Worm (Caenorhabditis elegans) whole organism, midembryonic: Measurements from ENCODE around the gene C02G6.2.

ENCODE experiments used
- T22C8.4 ChIP-seq: fragments of 200-800 bp; sonication (Bioruptor generic); IDR thresholded peaks from 2 replicates; pipeline ENCODE4 v1.3.6; 2022; ENCODE audit warnings: missing genetic modification characterization, missing compliant biosample characterization
- flt-1 ChIP-seq: fragments of 200-800 bp; sonication (Bioruptor generic); IDR thresholded peaks from 2 replicates; pipeline ENCODE4 v1.3.6; 2022; ENCODE audit warnings: missing genetic modification characterization, missing compliant biosample characterization

DNA sequence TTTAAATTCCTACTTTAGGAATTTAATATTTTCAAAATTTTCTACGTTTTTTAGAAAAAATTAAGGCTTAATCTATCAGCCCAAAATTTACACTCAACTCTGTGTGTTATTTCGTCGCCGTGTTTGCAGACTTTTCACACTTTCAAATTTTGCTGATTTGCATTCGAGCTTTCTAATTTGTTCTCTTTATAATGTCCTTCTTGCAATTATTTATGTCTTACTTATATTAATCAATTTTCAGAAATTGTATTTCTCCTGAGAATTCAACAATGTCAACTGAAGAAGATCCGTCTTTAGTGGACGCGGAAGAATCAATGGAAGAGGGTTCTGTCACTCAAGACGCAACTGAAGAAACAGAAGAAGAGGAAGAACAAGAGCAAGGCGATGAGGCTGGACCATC is 45.3 kb upstream of the C02G6.2 start, which contains the start of gene let-418:
- TF ChIP-seq flt-1 (GFP tag; lab: Robert Waterston, UW) (no peak), T22C8.4 (GFP tag; lab: Robert Waterston, UW) (no peak)
